Worm (Caenorhabditis elegans) whole organism, midembryonic: Measurements from ENCODE around the gene srw-29.

ENCODE experiments used
- T22C8.4 ChIP-seq: fragments of 200-800 bp; sonication (Bioruptor generic); IDR thresholded peaks from 2 replicates; pipeline ENCODE4 v1.3.6; 2022; ENCODE audit warnings: missing genetic modification characterization, missing compliant biosample characterization
- cog-1 ChIP-seq: sonication (generic microtip); optimal IDR thresholded peaks from 2 replicates; lab custom pipeline; 2016; ENCODE audit warnings: missing genetic modification characterization, missing compliant biosample characterization
- flt-1 ChIP-seq: fragments of 200-800 bp; sonication (Bioruptor generic); IDR thresholded peaks from 2 replicates; pipeline ENCODE4 v1.3.6; 2022; ENCODE audit warnings: missing genetic modification characterization, missing compliant biosample characterization
- med-1 ChIP-seq: sonication (generic microtip); optimal IDR thresholded peaks from 2 replicates; lab custom pipeline; 2017; ENCODE audit warnings: missing genetic modification characterization, mild to moderate bottlenecking, missing compliant biosample characterization, antibody characterized with exemption, missing genetic modification reagents; ENCODE audit not compliant: insufficient read depth
- ref-1 ChIP-seq: fragments of 200-800 bp; sonication (Bioruptor generic); conservative IDR thresholded peaks from 2 replicates; pipeline ENCODE4 v1.3.6; 2022; ENCODE audit warnings: missing genetic modification reagents, missing genetic modification characterization, missing compliant biosample characterization
- tab-1 ChIP-seq: fragments of 200-800 bp; sonication (Bioruptor generic); IDR thresholded peaks from 2 replicates; pipeline ENCODE4 v1.3.6; 2022; ENCODE audit warnings: missing genetic modification characterization, missing compliant biosample characterization
- ztf-23 ChIP-seq: fragments of 200-800 bp; sonication (Bioruptor generic); IDR thresholded peaks from 2 replicates; pipeline ENCODE4 v1.3.6; 2022; ENCODE audit warnings: missing genetic modification reagents, missing genetic modification characterization, missing compliant biosample characterization
- ztf-29 ChIP-seq: fragments of 200-800 bp; sonication (Bioruptor generic); IDR thresholded peaks from 2 replicates; pipeline ENCODE4 v1.3.6; 2022; ENCODE audit warnings: missing genetic modification reagents, missing genetic modification characterization, missing compliant biosample characterization

DNA sequence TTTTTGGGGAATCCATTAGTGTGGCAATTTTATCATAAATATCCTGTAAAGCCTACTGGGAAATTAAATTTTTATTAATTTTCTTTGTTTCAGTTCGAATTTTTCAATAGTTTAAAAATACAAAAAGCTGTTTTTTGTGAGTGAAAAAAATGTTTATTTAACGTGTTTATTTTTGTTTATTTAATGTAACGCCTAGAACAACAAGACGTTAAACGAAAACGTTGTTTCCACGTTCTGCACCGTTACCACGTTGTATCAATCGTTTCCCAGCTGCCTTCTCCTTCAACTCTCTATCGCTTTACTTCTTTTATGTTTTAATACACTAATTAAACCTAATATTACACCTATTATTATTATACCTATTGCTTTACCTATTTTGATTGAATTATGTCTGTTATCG lies 23.4 kb upstream of the srw-29 start, which contains the start of gene T08G3.13:
- TF ChIP-seq flt-1 (GFP tag; lab: Robert Waterston, UW), result no peak
- TF ChIP-seq tab-1 (GFP tag; lab: Robert Waterston, UW), result no peak
- no peak for TF ChIP-seq ztf-23 (GFP tag; lab: Robert Waterston, UW)
- no peak for TF ChIP-seq T22C8.4 (GFP tag; lab: Robert Waterston, UW)
- TF ChIP-seq ztf-29 (GFP tag; lab: Robert Waterston, UW), result no peak
- TF ChIP-seq med-1 (GFP tag; lab: Kevin White, UChicago), result no peak
- TF ChIP-seq cog-1, result no peak
- TF ChIP-seq ref-1 (GFP tag; lab: Robert Waterston, UW), result no peak
